Fruit fly (Drosophila melanogaster): ENCODE results near the gene Arpc3B.

Gene Arpc3B

DNA sequence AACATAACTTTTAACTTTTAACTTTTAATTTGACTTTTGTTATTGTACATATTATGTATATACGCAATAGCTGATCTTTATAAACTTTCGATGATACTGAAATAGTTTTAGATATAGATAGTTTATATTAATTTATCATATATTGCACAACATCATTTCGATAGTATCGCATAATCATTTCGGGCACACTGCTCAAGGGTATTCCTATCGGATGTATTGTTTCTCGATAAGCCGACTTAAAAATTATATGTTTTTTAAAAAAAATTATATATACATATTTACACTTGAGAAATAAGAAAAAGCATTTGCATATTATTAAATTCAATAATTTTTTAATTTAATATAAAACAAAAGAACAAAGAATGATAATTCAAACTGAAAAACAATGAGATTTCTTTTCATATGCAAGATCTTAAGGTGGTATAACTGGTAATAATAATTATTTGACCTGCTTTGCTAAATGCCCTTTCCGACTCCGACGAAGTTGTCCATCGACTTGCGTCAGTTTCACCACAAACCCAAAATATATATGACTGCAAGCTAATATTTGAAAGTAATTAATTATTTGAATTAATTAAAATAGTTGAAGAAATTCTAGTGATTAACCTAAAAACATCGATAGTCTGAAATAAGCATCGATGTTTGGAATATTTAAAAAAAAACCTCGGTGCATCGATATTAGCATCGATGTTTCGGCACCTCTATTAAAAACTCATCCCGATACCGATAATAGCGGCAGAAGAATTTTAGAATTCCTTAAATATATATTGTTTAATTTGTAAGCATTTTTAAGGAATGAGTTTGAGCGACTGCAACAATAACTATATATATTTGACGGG is 27.3 kb downstream of the Arpc3B start, which contains the start of gene CG4949 (continued):
- TF ChIP-seq Lim3 (GFP tag; IDR thresholded peaks at IDR 0.05): no peak
- no peak for TF ChIP-seq CG13123 (GFP tag; optimal IDR thresholded peaks at IDR 0.05)
- TF ChIP-seq CG10979 (tag; optimal IDR thresholded peaks at IDR 0.05): peak; percentile 12
- TF ChIP-seq CG30020 (tag; optimal IDR thresholded peaks at IDR 0.05): peak; percentile 23
- TF ChIP-seq zen2 (GFP tag; IDR thresholded peaks at IDR 0.05; ENCODE audit: partially characterized antibody): peak; percentile 87
- TF ChIP-seq Dip3 (GFP tag; optimal IDR thresholded peaks at IDR 0.05): no peak
- TF ChIP-seq CG10366 (GFP tag; IDR thresholded peaks at IDR 0.05): no peak
- TF ChIP-seq CG12236 (GFP tag; optimal IDR thresholded peaks at IDR 0.05): no peak
- peak; percentile 88 for TF ChIP-seq hb (GFP tag; IDR thresholded peaks at IDR 0.05; ENCODE audit: partially characterized antibody)
- TF ChIP-seq CG34376 (GFP tag; optimal IDR thresholded peaks at IDR 0.05): no peak
- TF ChIP-seq Rfx (GFP tag; IDR thresholded peaks at IDR 0.05): no peak; the same call in 1 of the 2 replicates
- no peak for TF ChIP-seq CG15011 (GFP tag; optimal IDR thresholded peaks at IDR 0.05)
- TF ChIP-seq Spps (tag; optimal IDR thresholded peaks at IDR 0.05): no peak
- peak; percentile 76 for TF ChIP-seq CG3995 (GFP tag; optimal IDR thresholded peaks at IDR 0.05)
- no peak for TF ChIP-seq croc (GFP tag; conservative IDR thresholded peaks at IDR 0.05)
- peak; percentile 5 for TF ChIP-seq CG12104 (GFP tag; optimal IDR thresholded peaks at IDR 0.05)
- TF ChIP-seq Tbp (GFP tag; optimal IDR thresholded peaks at IDR 0.05): no peak
- TF ChIP-seq CG10431 (GFP tag; optimal IDR thresholded peaks at IDR 0.05): no peak
- no peak for TF ChIP-seq odd (GFP tag; optimal IDR thresholded peaks at IDR 0.05)
- peak; percentile 78 for TF ChIP-seq CG34224 (GFP tag; IDR thresholded peaks at IDR 0.05; ENCODE audit: partially characterized antibody)
- no peak for TF ChIP-seq CG16863 (GFP tag; optimal IDR thresholded peaks at IDR 0.05)
- TF ChIP-seq B-H2 (GFP tag; optimal IDR thresholded peaks at IDR 0.05): no peak
- TF ChIP-seq CkIIα-i1 (GFP tag; IDR thresholded peaks at IDR 0.05): no peak
- TF ChIP-seq Nf-YA (GFP tag; IDR thresholded peaks at IDR 0.05): no peak
- no peak for TF ChIP-seq CG18764 (GFP tag; optimal IDR thresholded peaks at IDR 0.05)
- TF ChIP-seq CG3726 (GFP tag; IDR thresholded peaks at IDR 0.05): no peak
- no peak for TF ChIP-seq pan (optimal IDR thresholded peaks at IDR 0.05)
- TF ChIP-seq pan (GFP tag; optimal IDR thresholded peaks at IDR 0.05 in 1 of 2, IDR thresholded peaks at IDR 0.05 in 1 of 2): peak in 1 of 2 experiments; percentile 18
- peak; percentile 69; the same call in 2 of the 3 replicates for TF ChIP-seq CG17361 (GFP tag; IDR thresholded peaks at IDR 0.05)
- TF ChIP-seq BEAF-32 (GFP tag; optimal IDR thresholded peaks at IDR 0.05): peak; percentile 76
- no peak for TF ChIP-seq lab (GFP tag; optimal IDR thresholded peaks at IDR 0.05)
- no peak for TF ChIP-seq CG11504 (tag; optimal IDR thresholded peaks at IDR 0.05)
- TF ChIP-seq her (GFP tag; optimal IDR thresholded peaks at IDR 0.05): no peak
- TF ChIP-seq Hr78 (GFP tag; optimal IDR thresholded peaks at IDR 0.05): no peak
- TF ChIP-seq CG4820 (GFP tag; optimal IDR thresholded peaks at IDR 0.05): no peak
- no peak for TF ChIP-seq az2 (GFP tag; optimal IDR thresholded peaks at IDR 0.05)
- no peak for TF ChIP-seq CG11456 (GFP tag; IDR thresholded peaks at IDR 0.05)
- TF ChIP-seq corto (GFP tag; optimal IDR thresholded peaks at IDR 0.05): no peak
- TF ChIP-seq sim (GFP tag; IDR thresholded peaks at IDR 0.05): no peak
- TF ChIP-seq CG8089 (GFP tag; optimal IDR thresholded peaks at IDR 0.05): no peak
- TF ChIP-seq fd64A (GFP tag; optimal IDR thresholded peaks at IDR 0.05): no peak
- TF ChIP-seq Sox102F (GFP tag; optimal IDR thresholded peaks at IDR 0.05): no peak
- no peak for TF ChIP-seq Ets97D (GFP tag; optimal IDR thresholded peaks at IDR 0.05)
- peak; percentile 80 for TF ChIP-seq inv (GFP tag; IDR thresholded peaks at IDR 0.05; ENCODE audit: partially characterized antibody)
- TF ChIP-seq MBD-R2 (GFP tag; IDR thresholded peaks at IDR 0.05): peak; percentile 32; the same call in 1 of the 2 replicates
- peak; percentile 96 for TF ChIP-seq chinmo (GFP tag; IDR thresholded peaks at IDR 0.05; ENCODE audit: partially characterized antibody)
- TF ChIP-seq CG12219 (GFP tag; optimal IDR thresholded peaks at IDR 0.05): no peak
- no peak for TF ChIP-seq jumu (GFP tag; optimal IDR thresholded peaks at IDR 0.05)
- TF ChIP-seq sc (optimal IDR thresholded peaks at IDR 0.05): no peak
- no peak for TF ChIP-seq sc (GFP tag; optimal IDR thresholded peaks at IDR 0.05)

All from whole organism, embryonic.